Fruit fly (Drosophila melanogaster) whole organism, embryonic: Measurements from ENCODE around the gene CG8925.
A peak's percentile ranks its signal among the peaks of the same experiment; 100 is the strongest.

Experiments used
- CG16779 ChIP-seq: fragments of 200-800 bp; sonication (Bioruptor generic); IDR thresholded peaks from 2 replicates; pipeline ENCODE4 v1.3.6; 2022; ENCODE audit warnings: missing biosample characterization, missing genetic modification characterization
- CG8924 ChIP-seq: fragments of 200-800 bp; optimal IDR thresholded peaks from 3 replicates; lab custom pipeline; 2019; ENCODE audit warnings: missing biosample characterization, mild to moderate bottlenecking, missing genetic modification characterization, moderate library complexity
- Dll ChIP-seq: fragments of 200-800 bp; sonication (Bioruptor generic); IDR thresholded peaks from 4 replicates; pipeline ENCODE4 v1.3.6; 2022; ENCODE audit warnings: missing biosample characterization, missing genetic modification characterization; ENCODE audit not compliant: partially characterized antibody
- Gug ChIP-seq: fragments of 200-800 bp; sonication (Bioruptor generic); IDR thresholded peaks from 4 replicates; pipeline ENCODE4 v1.3.6; 2022; ENCODE audit warnings: missing biosample characterization, missing genetic modification characterization
- Jarid2 ChIP-seq: fragments of 200-800 bp; sonication (Bioruptor generic); optimal IDR thresholded peaks from 3 replicates; lab custom pipeline; 2017; ENCODE audit warnings: mild to moderate bottlenecking, missing biosample characterization, missing genetic modification reagents, missing genetic modification characterization
- Mes4 ChIP-seq: fragments of 200-800 bp; sonication (Bioruptor generic); optimal IDR thresholded peaks from 2 replicates; lab custom pipeline; 2016; ENCODE audit warnings: missing biosample characterization, missing genetic modification characterization
- ci ChIP-seq: fragments of 200-800 bp; sonication (Bioruptor generic); IDR thresholded peaks from 3 replicates; pipeline ENCODE4 v1.3.6; 2022; ENCODE audit warnings: missing biosample characterization, missing genetic modification characterization
- twi ChIP-seq: fragments of 200-800 bp; optimal IDR thresholded peaks from 2 replicates; lab custom pipeline; 2019; ENCODE audit warnings: missing biosample characterization, mild to moderate bottlenecking, missing genetic modification characterization, moderate library complexity
- zfh1 ChIP-seq: fragments of 200-800 bp; sonication (Bioruptor generic); IDR thresholded peaks from 3 replicates; pipeline ENCODE4 v1.3.6; 2022; ENCODE audit warnings: missing biosample characterization, missing genetic modification characterization

dm6 chr3R:16210808-16211578, 39.2 kb downstream of the CG8925 start:
- TF ChIP-seq CG16779 (GFP tag; lab: Robert Waterston, UW) (no peak), zfh1 (no peak), ci (peak; percentile 77; the same call in 2 of the 3 replicates), Gug (no peak), twi (tag; lab: Kevin White, UChicago) (no peak), Mes4 (GFP tag; lab: Kevin White, UChicago) (no peak), Dll (GFP tag; lab: Robert Waterston, UW) (no peak), CG8924 (no peak), Jarid2 (GFP tag; lab: Kevin White, UChicago) (no peak)
